Fruit fly (Drosophila melanogaster) whole organism, pupa: ENCODE measurements around the gene Rab39.

Experiments
- CG10348 ChIP-seq: fragments of 200-800 bp; sonication (Bioruptor generic); IDR thresholded peaks from 2 replicates; pipeline ENCODE4 v1.3.6; 2022; ENCODE audit warnings: missing biosample characterization, missing genetic modification characterization
- CG12605 ChIP-seq: fragments of 200-800 bp; sonication (Bioruptor generic); IDR thresholded peaks from 2 replicates; pipeline ENCODE4 v1.3.6; 2022; ENCODE audit warnings: missing biosample characterization, missing genetic modification characterization
- CG13204 ChIP-seq: fragments of 200-800 bp; sonication (Bioruptor generic); optimal IDR thresholded peaks from 2 replicates; lab custom pipeline; 2018; ENCODE audit warnings: missing biosample characterization, mild to moderate bottlenecking, missing genetic modification characterization, moderate library complexity
- CG14655 ChIP-seq: fragments of 200-800 bp; sonication (Bioruptor generic); optimal IDR thresholded peaks from 3 replicates; lab custom pipeline; 2017; ENCODE audit warnings: mild to moderate bottlenecking, missing biosample characterization, missing genetic modification reagents, missing genetic modification characterization
- CG15710 ChIP-seq: fragments of 200-800 bp; sonication (Bioruptor generic); optimal IDR thresholded peaks from 2 replicates; lab custom pipeline; 2018; ENCODE audit warnings: missing biosample characterization, mild to moderate bottlenecking, missing genetic modification characterization, moderate library complexity
- CG17806 ChIP-seq: fragments of 200-800 bp; sonication (Bioruptor generic); optimal IDR thresholded peaks from 2 replicates; lab custom pipeline; 2018; ENCODE audit warnings: missing biosample characterization, mild to moderate bottlenecking, missing genetic modification characterization, moderate library complexity
- CG32121 ChIP-seq: fragments of 200-800 bp; sonication (Bioruptor generic); IDR thresholded peaks from 2 replicates; pipeline ENCODE4 v1.3.6; 2022; ENCODE audit warnings: missing biosample characterization, missing genetic modification characterization
- CG34367 ChIP-seq: fragments of 200-800 bp; sonication (Bioruptor generic); optimal IDR thresholded peaks from 2 replicates; lab custom pipeline; 2018; ENCODE audit warnings: missing biosample characterization, mild to moderate bottlenecking, missing genetic modification characterization
- CG4496 ChIP-seq: fragments of 200-800 bp; sonication (Bioruptor generic); IDR thresholded peaks from 3 replicates; pipeline ENCODE4 v1.3.6; 2022; ENCODE audit warnings: missing biosample characterization, missing genetic modification characterization
- CG8159 ChIP-seq: fragments of 200-800 bp; sonication (Bioruptor generic); optimal IDR thresholded peaks from 3 replicates; lab custom pipeline; 2018; ENCODE audit warnings: missing biosample characterization, mild to moderate bottlenecking, missing genetic modification characterization, moderate library complexity
- CG8301 ChIP-seq: fragments of 200-800 bp; sonication (Bioruptor generic); optimal IDR thresholded peaks from 2 replicates; lab custom pipeline; 2018; ENCODE audit warnings: missing biosample characterization, mild to moderate bottlenecking, missing genetic modification characterization
- CG9948 ChIP-seq: fragments of 200-800 bp; sonication (Bioruptor generic); optimal IDR thresholded peaks from 2 replicates; lab custom pipeline; 2018; ENCODE audit warnings: missing biosample characterization, mild to moderate bottlenecking, missing genetic modification characterization, moderate library complexity
- D1 ChIP-seq: fragments of 200-800 bp; sonication (Bioruptor generic); optimal IDR thresholded peaks from 2 replicates; lab custom pipeline; 2018; ENCODE audit warnings: missing biosample characterization, mild to moderate bottlenecking, missing genetic modification characterization, moderate library complexity
- EcR ChIP-seq: fragments of 200-800 bp; sonication (Bioruptor generic); optimal IDR thresholded peaks from 3 replicates; lab custom pipeline; 2019; ENCODE audit warnings: missing biosample characterization, missing genetic modification characterization, mild to moderate bottlenecking, moderate library complexity, missing genetic modification reagents
- Ets98B ChIP-seq: fragments of 200-800 bp; sonication (Bioruptor generic); IDR thresholded peaks from 2 replicates; pipeline ENCODE4 v1.3.6; 2022; ENCODE audit warnings: missing biosample characterization, missing genetic modification characterization
- Pif1A ChIP-seq: fragments of 200-800 bp; sonication (Bioruptor generic); optimal IDR thresholded peaks from 3 replicates; lab custom pipeline; 2016; ENCODE audit warnings: missing biosample characterization, missing genetic modification characterization
- Pif1B ChIP-seq: fragments of 200-800 bp; sonication (Bioruptor generic); optimal IDR thresholded peaks from 3 replicates; lab custom pipeline; 2016; ENCODE audit warnings: missing biosample characterization, missing genetic modification characterization
- Snoo ChIP-seq: fragments of 200-800 bp; sonication (Bioruptor generic); optimal IDR thresholded peaks from 3 replicates; lab custom pipeline; 2017; ENCODE audit warnings: missing biosample characterization, mild to moderate bottlenecking, missing genetic modification characterization, inconsistent platforms
- fd96Ca ChIP-seq: fragments of 200-800 bp; sonication (Bioruptor generic); IDR thresholded peaks from 3 replicates; pipeline ENCODE4 v1.3.6; 2022; ENCODE audit warnings: missing biosample characterization, missing genetic modification characterization
- gl ChIP-seq: fragments of 200-800 bp; sonication (Bioruptor generic); optimal IDR thresholded peaks from 2 replicates; lab custom pipeline; 2018; ENCODE audit warnings: missing biosample characterization, mild to moderate bottlenecking, missing genetic modification characterization
- rn ChIP-seq: fragments of 200-800 bp; sonication (Bioruptor generic); IDR thresholded peaks from 2 replicates; pipeline ENCODE4 v1.3.6; 2022; ENCODE audit warnings: missing biosample characterization, missing genetic modification characterization

Rab39 gene

DNA sequence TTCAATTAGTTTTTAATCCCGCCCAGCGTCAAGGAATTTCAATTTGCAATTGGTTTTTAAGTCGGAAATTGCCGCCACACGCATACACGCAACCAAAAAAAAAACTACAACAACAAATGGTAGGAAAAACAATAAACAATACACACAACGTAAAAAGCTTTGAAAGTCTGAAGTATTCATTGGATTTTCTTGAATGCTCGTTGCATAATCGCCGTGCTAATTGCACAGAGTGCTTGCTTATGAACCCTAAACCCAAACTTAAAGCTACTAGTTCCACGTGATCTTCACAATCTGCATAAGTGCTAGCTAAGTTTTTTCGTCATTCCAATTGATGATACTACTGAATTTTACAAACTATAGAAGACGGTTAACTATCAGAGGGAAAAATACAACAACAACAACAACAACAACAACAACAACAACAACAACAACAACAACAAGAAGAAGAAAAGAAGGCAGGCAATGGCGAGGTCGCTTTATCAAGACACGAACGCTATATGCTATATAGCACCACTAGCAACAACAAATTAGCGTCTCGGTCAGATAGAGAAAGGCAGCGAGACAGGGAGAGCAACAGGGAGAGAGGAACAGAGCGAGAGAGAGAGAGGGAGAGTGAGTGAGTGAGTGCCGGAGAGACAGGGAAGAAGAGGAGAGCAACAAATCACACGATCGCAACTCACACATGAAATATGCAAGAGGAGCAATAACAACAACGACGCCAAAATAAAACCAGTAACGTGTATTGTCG is 32.4 kb upstream of the Rab39 start:
- TF ChIP-seq fd96Ca (GFP tag; lab: Robert Waterston, UW) (0 out of 3 replicates have a peak, but pooled peaks have one; percentile 24), gl (tag; lab: Kevin White, UChicago) (peak; percentile 44), Ets98B (GFP tag; lab: Robert Waterston, UW) (peak; percentile 64), CG4496 (GFP tag; lab: Robert Waterston, UW) (peak; percentile 33; the same call in 1 of the 3 replicates), Pif1A (GFP tag; lab: Kevin White, UChicago) (no peak), CG12605 (peak; percentile 50; the same call in 1 of the 2 replicates), rn (GFP tag; lab: Robert Waterston, UW) (no peak)

- TF ChIP-seq CG4496 (GFP tag; lab: Robert Waterston, UW), result peak; percentile 90
- peak; percentile 37 for TF ChIP-seq CG9948 (tag; lab: Kevin White, UChicago)
- peak; percentile 77 for TF ChIP-seq CG8301
- TF ChIP-seq fd96Ca (GFP tag; lab: Robert Waterston, UW), result peak; percentile 93
- TF ChIP-seq CG15710 (tag; lab: Kevin White, UChicago), result peak; percentile 42
- peak; percentile 73 for TF ChIP-seq CG14655
- peak; percentile 84 for TF ChIP-seq CG12605
- peak; percentile 48 for TF ChIP-seq CG34367
- TF ChIP-seq Ets98B (GFP tag; lab: Robert Waterston, UW), result peak; percentile 90
- TF ChIP-seq Snoo (tag; lab: Kevin White, UChicago), result peak; percentile 93
- TF ChIP-seq CG17806, result peak; percentile 52
- TF ChIP-seq Pif1A (GFP tag; lab: Kevin White, UChicago), result peak; percentile 96
- peak; percentile 68 for TF ChIP-seq rn (GFP tag; lab: Robert Waterston, UW)
- peak; percentile 83 for TF ChIP-seq CG32121 (GFP tag; lab: Robert Waterston, UW)
- peak; percentile 27 for TF ChIP-seq gl (tag; lab: Kevin White, UChicago)
- peak; percentile 70 for TF ChIP-seq CG10348
- peak; percentile 96 for TF ChIP-seq Pif1B
Observed at dm6 chrX:7703001-7703864, 31.5 kb upstream of the Rab39 start.

- no peak for TF ChIP-seq Pif1B
- no peak for TF ChIP-seq CG12605
- TF ChIP-seq Ets98B (GFP tag; lab: Robert Waterston, UW), result no peak
- no peak for TF ChIP-seq CG13204 (GFP tag; lab: Kevin White, UChicago)
- TF ChIP-seq CG4496 (GFP tag; lab: Robert Waterston, UW), result no peak
- no peak; the same call in 1 of the 2 replicates for TF ChIP-seq CG32121 (GFP tag; lab: Robert Waterston, UW)
- no peak for TF ChIP-seq fd96Ca (GFP tag; lab: Robert Waterston, UW)
- TF ChIP-seq CG17806, result no peak
- TF ChIP-seq CG8301, result no peak
- no peak for TF ChIP-seq EcR (GFP tag; lab: Kevin White, UChicago)
- TF ChIP-seq Snoo (tag; lab: Kevin White, UChicago), result no peak
- no peak for TF ChIP-seq CG14655
- no peak for TF ChIP-seq CG8159 (tag; lab: Kevin White, UChicago)
- TF ChIP-seq, all 21 proteins: peak for 0
Observed at dm6 chrX:7703865-7704221, 30.9 kb upstream of the Rab39 start.

dm6 chrX:7704262-7705174 is 30.2 kb upstream of the Rab39 start:
- TF ChIP-seq gl (tag; lab: Kevin White, UChicago) (peak; percentile 50), CG17806 (no peak), fd96Ca (GFP tag; lab: Robert Waterston, UW) (peak; percentile 38; the same call in 1 of the 3 replicates), Ets98B (GFP tag; lab: Robert Waterston, UW) (peak; percentile 10; the same call in 1 of the 2 replicates)

dm6 chrX:7705175-7706097 is 29.3 kb upstream of the Rab39 start:
- peak; percentile 93 for TF ChIP-seq CG15710 (tag; lab: Kevin White, UChicago)
- peak; percentile 93 for TF ChIP-seq CG9948 (tag; lab: Kevin White, UChicago)
- TF ChIP-seq rn (GFP tag; lab: Robert Waterston, UW), result no peak; the same call in 1 of the 2 replicates
- TF ChIP-seq CG14655, result peak; percentile 96
- peak; percentile 82 for TF ChIP-seq fd96Ca (GFP tag; lab: Robert Waterston, UW)
- peak; percentile 94 for TF ChIP-seq CG8159 (tag; lab: Kevin White, UChicago)
- peak; percentile 33 for TF ChIP-seq EcR (GFP tag; lab: Kevin White, UChicago)
- peak; percentile 86 for TF ChIP-seq CG17806
- peak; percentile 91 for TF ChIP-seq Pif1A (GFP tag; lab: Kevin White, UChicago)
- peak; percentile 60 for TF ChIP-seq Ets98B (GFP tag; lab: Robert Waterston, UW)
- TF ChIP-seq CG13204 (GFP tag; lab: Kevin White, UChicago), result peak; percentile 59
- peak; percentile 93 for TF ChIP-seq Snoo (tag; lab: Kevin White, UChicago)
- peak; percentile 82 for TF ChIP-seq CG4496 (GFP tag; lab: Robert Waterston, UW)
- peak; percentile 89 for TF ChIP-seq CG34367
- peak; percentile 41; the same call in 1 of the 2 replicates for TF ChIP-seq CG10348
- TF ChIP-seq Pif1B, result peak; percentile 87
- TF ChIP-seq D1 (tag; lab: Kevin White, UChicago), result peak; percentile 85
- peak; percentile 81 for TF ChIP-seq CG12605
- TF ChIP-seq gl (tag; lab: Kevin White, UChicago), result peak; percentile 63
- peak; percentile 81 for TF ChIP-seq CG32121 (GFP tag; lab: Robert Waterston, UW)
- peak; percentile 95 for TF ChIP-seq CG8301
- TF ChIP-seq, all 21 proteins: peak for 20
